Fruit fly (Drosophila melanogaster): ENCODE measurements around the gene CG6739.

Gene CG6739

dm6 chr2L:7632783-7633182 is 24.6 kb downstream of the CG6739 start:
- TF ChIP-seq noc (tag; optimal IDR thresholded peaks at IDR 0.05), result no peak

DNA sequence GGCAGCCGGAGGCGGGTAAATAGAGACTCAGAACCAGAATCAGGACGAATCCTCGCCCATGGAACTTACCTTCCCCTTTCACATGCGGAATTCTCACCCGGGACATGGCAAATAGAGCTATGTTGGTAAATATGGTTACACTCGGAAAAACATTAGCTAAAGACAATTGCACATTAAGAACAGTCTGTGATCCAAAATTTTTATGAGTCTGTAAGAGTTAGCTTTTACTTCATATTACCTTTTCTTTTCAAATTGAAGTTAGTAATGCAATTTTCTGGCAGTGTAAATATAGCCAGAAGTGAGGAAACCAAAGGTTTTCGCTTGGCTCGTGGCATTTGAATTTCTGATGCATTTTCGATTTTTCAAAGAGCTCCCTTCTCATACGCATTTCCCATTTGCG is 27.0 kb downstream of the CG6739 start:
- no peak for TF ChIP-seq noc (tag; optimal IDR thresholded peaks at IDR 0.05)

- no peak for TF ChIP-seq noc (tag; optimal IDR thresholded peaks at IDR 0.05)
Measured at dm6 chr2L:7641606-7642190, 33.5 kb downstream of the CG6739 start.

DNA sequence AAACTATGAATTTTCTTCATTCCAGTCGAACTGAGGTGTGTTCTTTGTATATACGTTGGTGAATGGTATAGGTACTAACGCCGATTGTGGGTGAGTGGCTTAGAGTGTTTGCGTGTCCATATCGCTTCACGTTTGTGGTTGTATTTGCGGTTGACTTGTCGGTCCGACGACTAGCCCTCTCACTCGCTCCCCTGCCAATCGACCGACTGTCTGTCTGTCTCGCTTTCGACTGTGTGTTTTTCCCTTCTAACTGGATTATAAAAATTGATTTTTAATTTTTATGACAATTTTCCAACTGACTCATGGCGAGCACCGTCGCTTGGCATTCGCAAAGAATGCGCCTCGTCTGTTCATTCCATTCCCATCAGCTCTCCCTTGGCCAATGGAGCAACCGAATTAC is 51.4 kb downstream of the CG6739 start:
- TF ChIP-seq noc (tag; optimal IDR thresholded peaks at IDR 0.05), result no peak

dm6 chr2L:7660087-7660486 is 51.9 kb downstream of the CG6739 start:
- no peak for TF ChIP-seq noc (tag; optimal IDR thresholded peaks at IDR 0.05)

DNA sequence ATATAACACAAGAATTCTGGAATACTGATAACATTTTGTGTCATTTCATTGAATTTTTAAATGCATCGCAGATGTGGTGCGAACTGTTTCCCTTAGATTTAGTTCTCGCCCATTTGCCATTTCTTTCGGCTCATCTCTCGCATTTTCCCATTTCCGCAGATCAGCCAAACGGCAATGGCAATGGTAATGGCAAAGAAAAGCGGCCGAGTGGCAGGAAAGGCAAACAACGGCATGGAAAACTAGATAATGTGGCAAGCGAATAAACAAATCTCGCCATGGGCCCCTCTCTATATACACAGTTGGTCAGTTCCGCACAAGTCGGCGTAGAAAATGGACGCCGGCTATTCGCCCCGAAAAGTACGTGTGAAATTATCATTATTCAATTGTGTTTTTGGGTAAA is 57.6 kb downstream of the CG6739 start, which contains the start of gene Myo28B1:
TSS of gene Myo28B1 (plus strand) at position 301 of the 400 bp plus-strand sequence.
- TF ChIP-seq noc (tag; optimal IDR thresholded peaks at IDR 0.05), result no peak

Data from whole organism, larva.